Worm (Caenorhabditis elegans): Measurements from ENCODE around the gene irld-12.
"Not testable (repeated sequence)": the region's sequence is repeated elsewhere in the genome, so short reads cannot be mapped to it uniquely, and the experiment has no call there.

Gene irld-12

DNA sequence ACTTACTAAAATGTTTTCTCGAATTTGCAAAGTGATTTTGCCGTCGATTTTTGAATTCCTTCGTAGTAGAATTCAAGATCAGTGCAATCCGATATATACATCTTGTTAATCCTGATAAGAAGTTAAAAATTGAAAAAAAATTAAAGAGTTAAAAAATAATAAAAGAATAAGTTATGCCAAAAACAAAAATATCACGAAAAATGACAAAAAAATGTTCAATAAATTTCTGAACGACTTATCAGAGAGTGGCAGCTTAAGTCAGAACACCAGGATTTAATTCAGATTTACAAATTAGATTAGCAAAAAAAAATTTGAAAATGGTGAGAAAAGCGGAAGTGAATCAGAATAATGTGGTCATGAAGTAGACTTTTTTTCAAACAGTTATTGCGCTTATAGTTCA, 45.9 kb downstream of the irld-12 start, which contains the start of gene srw-123:
srw-123 (minus strand) TSS at position 101 of the 400 bp plus-strand sequence.
- TF ChIP-seq sma-9 (GFP tag; optimal IDR thresholded peaks at IDR 0.05); sma-9 (tag; optimal IDR thresholded peaks at IDR 0.05); nhr-6 (tag; optimal IDR thresholded peaks at IDR 0.05); ztf-11 (tag; optimal IDR thresholded peaks at IDR 0.05): not testable (repeated sequence)

ce11 chrV:2971307-2971999, 49.8 kb downstream of the irld-12 start, which contains the start of gene srw-129:
TSS of gene srw-129 (plus strand) at chrV:2971949.
- TF ChIP-seq gmeb-1 (tag; optimal IDR thresholded peaks at IDR 0.05) (no peak), crh-2 (tag; optimal IDR thresholded peaks at IDR 0.05) (no peak), dmd-4 (tag; optimal IDR thresholded peaks at IDR 0.05) (no peak), nhr-237 (tag; optimal IDR thresholded peaks at IDR 0.05) (no peak), nhr-23 (tag; optimal IDR thresholded peaks at IDR 0.05) (no peak), elt-1 (tag; optimal IDR thresholded peaks at IDR 0.05) (no peak), ztf-4 (tag; optimal IDR thresholded peaks at IDR 0.05) (no peak), lin-39 (tag; optimal IDR thresholded peaks at IDR 0.05) (no peak), nhr-129 (tag; optimal IDR thresholded peaks at IDR 0.05) (no peak), sem-4 (tag; optimal IDR thresholded peaks at IDR 0.05) (no peak), egl-27 (tag; optimal IDR thresholded peaks at IDR 0.05) (no peak), elt-3 (tag; optimal IDR thresholded peaks at IDR 0.05) (no peak), unc-39 (tag; optimal IDR thresholded peaks at IDR 0.05) (no peak), Y55F3AM.14 (GFP tag; optimal IDR thresholded peaks at IDR 0.05) (no peak), alr-1 (tag; optimal IDR thresholded peaks at IDR 0.05) (no peak)

All from whole organism, L2 larva.